Worm (Caenorhabditis elegans) whole organism, L4/young adult: ENCODE results near the gene C04F6.7.

ENCODE experiments used
- W03F9.2 ChIP-seq: fragments of 150-350 bp; optimal IDR thresholded peaks from 2 replicates; lab custom pipeline; 2014; ENCODE audit warnings: missing biosample characterization, missing genetic modification characterization
- him-1 ChIP-seq: sonication (generic microtip); optimal IDR thresholded peaks from 2 replicates; lab custom pipeline; 2016; ENCODE audit warnings: missing genotype, missing genetic modification reagents, missing genetic modification characterization, missing compliant biosample characterization

ce11 chrX:3462086-3462485, 43.1 kb upstream of the C04F6.7 start:
- TF ChIP-seq W03F9.2 (no peak), him-1 (tag; lab: Kevin White, UChicago) (no peak)
